Fruit fly (Drosophila melanogaster) whole organism, wandering third instar larva: ENCODE results near the gene Glut1.

Experiments
- Hr78 ChIP-seq: fragments of >200 bp; optimal IDR thresholded peaks from 2 replicates; lab custom pipeline; 2017; ENCODE audit warnings: missing biosample characterization, missing genetic modification characterization
- Sp1 ChIP-seq: fragments of 200-800 bp; sonication (Bioruptor generic); optimal IDR thresholded peaks from 3 replicates; lab custom pipeline; 2019; ENCODE audit warnings: missing biosample characterization, mild to moderate bottlenecking, missing genetic modification characterization, moderate library complexity
- pan ChIP-seq: fragments of >200 bp; optimal IDR thresholded peaks from 2 replicates; lab custom pipeline; 2017
- usp ChIP-seq: fragments of >200 bp; optimal IDR thresholded peaks from 2 replicates; lab custom pipeline; 2017; ENCODE audit warnings: missing biosample characterization, missing genetic modification characterization

- no peak for TF ChIP-seq usp (GFP tag; lab: Kevin White, UChicago)
- TF ChIP-seq pan (lab: Kevin White, UChicago): no peak
- TF ChIP-seq Sp1 (GFP tag; lab: Kevin White, UChicago): peak; percentile 93
- no peak for TF ChIP-seq Hr78 (GFP tag; lab: Kevin White, UChicago)
Measured at dm6 chr3L:1032569-1032968, 118.7 kb downstream of the Glut1 start.
